Fruit fly (Drosophila melanogaster): ENCODE data around the gene CG46467.

CG46467 gene

DNA sequence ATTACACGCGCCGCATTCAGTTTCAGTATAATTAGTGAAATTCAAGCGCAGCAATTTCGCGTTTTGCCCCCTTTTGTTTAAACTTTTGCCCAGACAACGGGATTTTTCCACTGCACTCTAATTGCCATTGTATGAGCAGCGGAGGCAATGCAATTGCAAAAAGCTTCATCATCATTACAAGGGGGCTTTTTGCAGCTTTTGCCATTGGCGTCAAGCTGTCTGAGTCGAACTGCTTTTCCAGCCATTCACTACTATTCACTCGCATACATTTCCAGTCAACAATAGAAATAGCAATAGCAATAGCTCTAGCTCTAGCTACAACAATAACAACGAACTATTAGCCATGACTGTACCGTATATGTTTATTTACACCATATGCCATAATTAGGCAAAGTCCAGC lies 82.7 kb downstream of the CG46467 start:
- TF ChIP-seq CG8478 (optimal IDR thresholded peaks at IDR 0.05): no peak
- no peak for TF ChIP-seq Dll (optimal IDR thresholded peaks at IDR 0.05)
- no peak for TF ChIP-seq EcR (GFP tag; optimal IDR thresholded peaks at IDR 0.05)
- TF ChIP-seq usp (GFP tag; optimal IDR thresholded peaks at IDR 0.05): no peak
- no peak for TF ChIP-seq psq (optimal IDR thresholded peaks at IDR 0.05)
- no peak for TF ChIP-seq pan (optimal IDR thresholded peaks at IDR 0.05)

DNA sequence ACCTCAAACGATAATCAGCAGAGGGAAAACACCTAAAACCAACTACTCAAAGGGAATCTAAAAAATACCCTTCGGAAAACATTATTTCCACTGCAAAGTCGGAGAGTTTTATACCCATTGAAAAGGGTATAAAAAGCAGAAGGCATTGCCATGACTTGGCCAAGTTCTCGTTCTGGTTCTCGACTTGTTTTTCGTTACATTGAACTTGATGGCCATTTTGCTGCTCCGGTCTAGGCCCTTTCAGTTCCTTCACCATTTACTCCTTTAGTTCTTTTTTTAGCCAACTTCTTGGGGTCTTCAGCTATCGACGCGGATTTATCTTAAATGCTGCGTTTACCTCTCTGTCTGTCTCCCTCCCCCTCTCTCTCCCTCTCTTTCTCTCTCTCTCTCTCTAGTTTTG lies 85.4 kb downstream of the CG46467 start:
- TF ChIP-seq Dll (optimal IDR thresholded peaks at IDR 0.05): no peak
- no peak for TF ChIP-seq CG8478 (optimal IDR thresholded peaks at IDR 0.05)
- TF ChIP-seq EcR (GFP tag; optimal IDR thresholded peaks at IDR 0.05): peak in 1 of 2 experiments; percentile 63

DNA sequence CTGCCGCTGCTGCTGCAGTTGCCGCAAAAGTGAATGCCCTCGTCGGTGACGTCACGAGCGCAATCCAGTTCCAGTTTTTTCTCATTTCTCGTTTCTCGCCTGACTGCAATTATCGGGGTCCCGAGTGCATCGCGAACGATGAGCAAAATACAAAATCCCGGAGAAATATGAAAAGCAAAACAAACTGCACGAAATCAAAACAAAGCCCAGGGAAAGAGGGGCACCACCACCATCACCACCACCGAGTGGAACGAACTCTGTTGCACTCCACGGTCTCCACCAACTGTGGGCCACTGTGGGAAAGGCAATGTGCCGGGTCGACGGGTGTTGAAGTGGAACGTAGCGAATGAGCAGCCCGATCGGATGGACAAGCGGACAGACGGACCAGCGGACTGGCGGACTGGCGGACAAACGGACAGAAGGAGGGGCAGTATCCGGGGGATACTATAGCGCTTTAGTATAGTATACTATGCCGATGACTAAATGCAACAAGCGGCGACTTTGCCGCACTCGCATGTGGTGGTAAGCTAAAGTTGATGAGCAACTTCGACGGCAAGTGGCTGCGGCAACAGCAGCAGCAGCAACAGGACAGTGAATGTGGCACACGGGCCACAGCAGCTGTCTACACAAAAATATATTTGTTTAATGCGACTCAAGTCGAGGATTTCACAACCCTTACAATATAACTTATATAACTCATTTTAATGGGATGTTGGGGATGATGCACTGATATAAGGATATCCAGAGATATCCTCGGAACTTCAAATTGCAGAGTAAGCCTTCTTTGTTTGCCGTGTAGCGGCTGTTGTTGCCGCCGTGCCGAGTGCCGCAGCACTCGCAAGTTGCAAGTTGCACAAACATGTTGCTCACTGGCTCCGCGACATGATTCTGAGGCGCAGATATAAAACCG lies 86.9 kb downstream of the CG46467 start:
- TF ChIP-seq psq (optimal IDR thresholded peaks at IDR 0.05) (no peak), usp (GFP tag; optimal IDR thresholded peaks at IDR 0.05) (no peak), CG8478 (optimal IDR thresholded peaks at IDR 0.05) (no peak), EcR (GFP tag; optimal IDR thresholded peaks at IDR 0.05) (peak; percentile 53 to 98), pan (optimal IDR thresholded peaks at IDR 0.05) (no peak), Dll (optimal IDR thresholded peaks at IDR 0.05) (no peak)

DNA sequence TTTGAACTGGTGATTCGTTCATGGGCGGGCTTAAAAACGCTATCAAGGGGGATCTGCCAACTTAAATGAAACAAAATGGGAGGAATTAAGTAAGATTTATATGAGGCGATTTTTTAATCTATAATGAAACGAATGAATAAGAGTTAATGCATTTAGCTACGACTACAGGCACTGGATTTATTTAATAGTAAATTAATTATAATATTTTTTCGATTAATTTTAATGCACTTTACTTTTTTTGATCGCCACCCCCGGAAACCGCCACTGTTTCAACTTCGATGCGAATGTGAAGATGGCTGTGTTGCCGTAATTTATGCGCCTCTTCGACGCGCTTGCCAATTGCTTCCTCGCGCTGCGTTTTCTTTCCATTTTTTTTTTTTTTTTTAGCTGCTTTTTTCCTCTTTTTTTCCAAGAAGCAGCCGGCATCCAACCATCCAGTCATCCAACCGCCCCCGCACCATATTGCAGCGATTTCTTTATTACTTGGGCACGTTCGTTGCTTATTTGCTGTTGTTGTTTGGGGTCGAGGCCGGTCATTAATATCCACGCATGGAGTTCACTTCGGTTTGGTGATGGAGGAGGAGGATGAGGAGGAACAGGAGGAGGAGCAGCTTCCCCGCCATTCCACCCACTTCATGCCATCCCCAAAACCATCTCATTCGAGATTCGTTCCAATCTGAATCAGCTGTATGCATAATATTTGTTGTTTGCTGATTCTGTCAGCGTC lies 88.9 kb downstream of the CG46467 start:
- TF ChIP-seq usp (GFP tag; optimal IDR thresholded peaks at IDR 0.05) (no peak), pan (optimal IDR thresholded peaks at IDR 0.05) (no peak), EcR (GFP tag; optimal IDR thresholded peaks at IDR 0.05) (peak; percentile 66 to 88), Dll (optimal IDR thresholded peaks at IDR 0.05) (no peak)

DNA sequence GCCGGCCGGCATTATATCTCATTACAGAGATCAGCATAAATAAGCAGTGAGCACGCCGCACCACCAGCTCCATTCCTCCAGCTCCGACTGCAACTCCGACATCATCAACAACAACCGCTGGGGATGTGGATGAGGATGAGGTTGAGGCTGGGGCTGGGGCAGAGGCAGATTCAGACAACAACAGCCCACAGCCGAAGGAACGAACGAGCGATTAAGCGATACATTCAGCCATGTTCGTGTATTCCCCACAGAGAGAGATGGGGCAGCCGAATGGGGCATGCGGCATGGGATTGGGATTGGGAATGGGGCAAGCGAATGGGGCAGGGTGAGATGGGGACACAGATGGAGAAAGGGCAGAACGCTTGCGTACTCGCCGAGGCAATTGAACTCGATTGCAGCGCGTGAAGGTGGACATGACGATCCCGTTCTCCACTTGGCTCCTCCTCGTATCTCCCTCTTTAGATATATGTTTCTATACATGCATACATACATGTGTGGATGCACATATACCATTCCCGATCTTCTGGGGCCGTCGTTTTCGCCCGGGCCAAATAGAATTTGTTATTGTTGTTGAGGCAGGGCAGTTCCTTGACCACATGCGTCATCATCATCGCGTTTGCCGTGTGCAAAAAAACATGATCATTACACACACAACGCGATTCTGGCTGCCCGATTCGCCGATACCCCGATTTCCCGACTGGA lies 90.3 kb downstream of the CG46467 start:
- peak in 1 of 2 experiments; percentile 82 for TF ChIP-seq EcR (GFP tag; optimal IDR thresholded peaks at IDR 0.05)
- TF ChIP-seq Dll (optimal IDR thresholded peaks at IDR 0.05): no peak

DNA sequence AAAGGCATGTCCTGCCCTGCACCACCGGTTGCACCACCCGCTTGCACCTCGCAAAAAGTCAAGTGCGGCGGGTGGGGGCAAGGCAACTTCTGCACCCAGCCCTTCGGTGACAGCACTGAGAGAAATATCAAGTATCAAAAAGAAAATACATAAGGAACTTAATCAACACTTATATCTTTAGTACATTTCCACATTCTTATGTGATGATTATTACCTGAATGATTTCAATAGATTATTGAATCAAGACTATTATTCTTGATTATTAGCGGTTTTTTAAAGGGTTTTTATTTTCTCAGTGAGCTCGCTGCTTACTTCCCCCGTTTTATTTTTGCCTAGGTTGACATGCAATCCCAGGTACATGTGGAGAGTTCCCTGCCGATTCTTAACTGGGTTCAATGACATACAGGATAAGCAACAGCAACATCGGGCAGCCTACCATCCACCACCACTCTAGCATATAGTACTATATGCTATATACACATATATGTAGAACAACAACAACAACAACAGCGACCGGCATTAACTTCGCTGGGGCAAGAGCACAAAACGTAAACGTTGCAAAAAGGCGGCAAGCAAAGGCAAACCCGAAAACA lies 91.7 kb downstream of the CG46467 start:
- TF ChIP-seq usp (GFP tag; optimal IDR thresholded peaks at IDR 0.05) (no peak), EcR (GFP tag; optimal IDR thresholded peaks at IDR 0.05) (peak in 1 of 2 experiments; percentile 62), pan (optimal IDR thresholded peaks at IDR 0.05) (no peak)

DNA sequence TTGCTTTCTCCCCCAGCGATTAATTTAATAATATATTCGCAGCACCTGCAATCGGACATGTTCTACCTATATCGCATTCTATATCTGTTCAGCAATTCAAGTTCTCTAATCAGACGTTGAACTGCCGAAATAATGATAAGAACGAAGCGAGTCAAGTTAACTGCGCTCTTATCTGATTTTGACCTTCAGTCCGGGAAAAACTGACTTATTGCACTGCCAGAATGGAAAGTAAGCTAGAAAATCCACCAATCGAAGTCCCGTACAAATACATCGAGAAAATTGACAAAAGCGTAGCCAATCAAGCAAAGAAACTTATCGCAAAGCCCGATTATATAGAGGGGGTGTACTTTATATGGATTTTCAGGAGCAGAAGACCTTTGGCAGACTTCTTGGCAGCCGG lies 93.8 kb downstream of the CG46467 start:
- TF ChIP-seq pan (optimal IDR thresholded peaks at IDR 0.05) (no peak), usp (GFP tag; optimal IDR thresholded peaks at IDR 0.05) (no peak), CG8478 (optimal IDR thresholded peaks at IDR 0.05) (no peak), EcR (GFP tag; optimal IDR thresholded peaks at IDR 0.05) (no peak), Dll (optimal IDR thresholded peaks at IDR 0.05) (no peak), psq (optimal IDR thresholded peaks at IDR 0.05) (no peak)

DNA sequence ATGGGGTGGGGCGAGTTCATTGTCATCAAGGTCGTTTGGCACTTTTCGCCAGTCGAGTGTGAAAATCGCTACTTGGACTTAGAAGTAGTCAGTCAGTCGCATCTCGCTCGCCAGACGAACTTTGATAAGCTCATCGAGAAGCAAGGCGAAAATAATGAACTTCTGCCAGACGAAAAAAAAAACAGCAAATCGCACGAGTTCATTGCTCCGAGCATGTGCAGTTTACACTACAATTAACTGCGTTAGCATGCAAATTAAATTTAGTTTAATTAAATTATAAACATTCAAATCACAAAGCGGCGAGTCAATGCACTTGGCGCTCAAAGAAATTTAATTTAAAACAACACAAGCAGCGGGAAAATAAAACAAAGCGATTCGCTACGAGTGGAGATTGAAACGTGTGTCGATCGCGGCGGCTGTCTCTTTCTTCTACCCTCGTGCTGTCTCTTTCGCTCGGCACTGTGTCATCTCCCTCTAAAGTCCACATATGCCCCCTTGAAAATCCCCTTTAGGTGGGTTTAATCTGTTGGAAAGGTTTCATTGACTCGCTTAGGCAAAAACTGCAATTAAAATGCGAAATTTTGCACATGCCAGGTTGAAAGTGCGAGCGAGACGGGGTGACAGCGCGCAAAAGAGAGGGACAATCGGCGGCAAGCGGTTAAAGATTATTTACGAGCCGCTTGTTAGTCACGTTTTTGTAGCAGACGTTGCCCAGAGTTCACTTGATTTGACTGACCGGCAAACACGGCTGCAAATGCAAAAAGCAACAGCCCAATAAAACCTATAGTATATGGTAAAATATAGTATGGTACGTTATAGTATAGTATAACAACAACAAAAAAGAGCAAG lies 94.6 kb downstream of the CG46467 start:
- TF ChIP-seq psq (optimal IDR thresholded peaks at IDR 0.05): no peak
- TF ChIP-seq pan (optimal IDR thresholded peaks at IDR 0.05): no peak
- peak; percentile 16 to 58 for TF ChIP-seq EcR (GFP tag; optimal IDR thresholded peaks at IDR 0.05)
- TF ChIP-seq CG8478 (optimal IDR thresholded peaks at IDR 0.05): peak; percentile 40
- TF ChIP-seq usp (GFP tag; optimal IDR thresholded peaks at IDR 0.05): no peak
- TF ChIP-seq Dll (optimal IDR thresholded peaks at IDR 0.05): no peak

DNA sequence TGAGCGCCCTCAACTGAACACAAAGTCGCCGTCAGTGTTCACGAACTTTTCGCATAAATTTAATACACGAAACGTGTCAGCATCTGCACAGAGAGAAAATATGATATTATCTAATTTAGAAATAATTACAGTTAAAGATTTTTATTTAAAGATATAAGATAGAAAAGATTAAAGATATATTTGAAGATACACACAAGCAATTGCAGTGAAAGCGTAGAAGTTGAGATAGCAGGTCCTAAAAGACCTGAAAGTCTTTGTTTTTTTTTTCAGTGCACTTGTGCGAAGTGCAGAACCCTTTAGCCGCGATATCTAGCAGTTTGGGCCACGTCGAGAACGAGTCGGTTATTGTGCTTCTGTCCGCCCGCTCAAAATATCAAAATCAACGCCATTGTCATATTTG lies 103.0 kb downstream of the CG46467 start:
- TF ChIP-seq pan (optimal IDR thresholded peaks at IDR 0.05) (no peak), psq (optimal IDR thresholded peaks at IDR 0.05) (no peak), CG8478 (optimal IDR thresholded peaks at IDR 0.05) (no peak), EcR (GFP tag; optimal IDR thresholded peaks at IDR 0.05) (no peak), usp (GFP tag; optimal IDR thresholded peaks at IDR 0.05) (no peak), Dll (optimal IDR thresholded peaks at IDR 0.05) (no peak)

DNA sequence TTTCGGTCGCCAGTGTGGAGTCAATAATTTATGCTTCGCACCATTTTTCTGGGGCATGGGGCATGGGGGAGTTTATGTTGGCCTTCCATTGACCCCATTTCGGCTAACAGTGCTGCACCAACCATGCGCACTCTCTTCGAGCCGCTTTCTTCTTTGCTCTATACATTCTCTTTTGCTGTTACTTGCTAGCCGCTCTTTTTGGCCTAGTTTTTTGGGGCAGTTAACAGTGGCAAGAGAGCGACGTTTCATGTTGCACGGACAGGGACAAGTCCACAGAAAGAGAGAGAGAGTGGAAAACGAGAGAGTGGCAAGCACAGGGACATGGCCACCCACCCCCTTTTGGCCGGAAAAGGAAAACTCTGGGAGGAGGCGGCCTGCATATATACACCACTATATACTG lies 104.5 kb downstream of the CG46467 start:
- TF ChIP-seq usp (GFP tag; optimal IDR thresholded peaks at IDR 0.05) (no peak), Dll (optimal IDR thresholded peaks at IDR 0.05) (no peak), CG8478 (optimal IDR thresholded peaks at IDR 0.05) (no peak), psq (optimal IDR thresholded peaks at IDR 0.05) (no peak), pan (optimal IDR thresholded peaks at IDR 0.05) (no peak), EcR (GFP tag; optimal IDR thresholded peaks at IDR 0.05) (no peak)
